Fruit fly (Drosophila melanogaster) whole organism, embryonic: ENCODE measurements around the gene CG5388.

ENCODE experiments used
- Abd-B ChIP-seq: fragments of 200-800 bp; sonication (Bioruptor generic); optimal IDR thresholded peaks from 2 replicates; lab custom pipeline; 2018; ENCODE audit warnings: missing biosample characterization, mild to moderate bottlenecking, missing genetic modification characterization, moderate library complexity
- B-H1 ChIP-seq: fragments of 200-800 bp; sonication (Bioruptor generic); IDR thresholded peaks from 3 replicates; pipeline ENCODE4 v1.3.6; 2022; ENCODE audit warnings: missing biosample characterization, missing genetic modification characterization
- CG10431 ChIP-seq: fragments of 200-800 bp; sonication (Bioruptor generic); optimal IDR thresholded peaks from 3 replicates; lab custom pipeline; 2018; ENCODE audit warnings: missing biosample characterization, mild to moderate bottlenecking, missing genetic modification characterization
- CG10462 ChIP-seq: fragments of 200-800 bp; sonication (Bioruptor generic); optimal IDR thresholded peaks from 2 replicates; lab custom pipeline; 2016; ENCODE audit warnings: missing biosample characterization, missing genetic modification characterization
- CG10565 ChIP-seq: fragments of 200-800 bp; sonication (Bioruptor generic); optimal IDR thresholded peaks from 3 replicates; lab custom pipeline; 2016; ENCODE audit warnings: missing biosample characterization, mild to moderate bottlenecking, missing genetic modification characterization
- CG16813 ChIP-seq: fragments of 200-800 bp; sonication (Bioruptor generic); IDR thresholded peaks from 3 replicates; pipeline ENCODE4 v1.3.6; 2022; ENCODE audit warnings: missing biosample characterization, missing genetic modification characterization; ENCODE audit not compliant: partially characterized antibody
- CG16863 ChIP-seq: fragments of 200-800 bp; sonication (Bioruptor generic); optimal IDR thresholded peaks from 3 replicates; lab custom pipeline; 2016; ENCODE audit warnings: missing biosample characterization, missing genetic modification characterization
- CG18599 ChIP-seq: fragments of 200-800 bp; sonication (Bioruptor generic); optimal IDR thresholded peaks from 3 replicates; lab custom pipeline; 2017; ENCODE audit warnings: missing biosample characterization, missing genetic modification characterization, mild to moderate bottlenecking, moderate library complexity, missing genetic modification reagents
- CG18619 ChIP-seq: fragments of 200-800 bp; sonication (Bioruptor generic); optimal IDR thresholded peaks from 3 replicates; lab custom pipeline; 2017; ENCODE audit warnings: missing biosample characterization, mild to moderate bottlenecking, missing genetic modification characterization
- CG2199 ChIP-seq: fragments of 200-800 bp; sonication (Bioruptor generic); IDR thresholded peaks from 3 replicates; pipeline ENCODE4 v1.3.6; 2022; ENCODE audit warnings: missing biosample characterization, missing genetic modification characterization
- CG2712 ChIP-seq: fragments of 200-800 bp; optimal IDR thresholded peaks from 3 replicates; lab custom pipeline; 2019; ENCODE audit warnings: missing biosample characterization, mild to moderate bottlenecking, missing genetic modification characterization, moderate library complexity
- CG2889 ChIP-seq: fragments of 200-800 bp; sonication (Bioruptor generic); IDR thresholded peaks from 3 replicates; pipeline ENCODE4 v1.3.6; 2022; ENCODE audit warnings: missing biosample characterization, missing genetic modification characterization
- CG4360 ChIP-seq: fragments of 200-800 bp; sonication (Bioruptor generic); IDR thresholded peaks from 2 replicates; pipeline ENCODE4 v1.3.6; 2022; ENCODE audit warnings: missing biosample characterization, missing genetic modification characterization
- CG4617 ChIP-seq: fragments of 200-800 bp; sonication (Bioruptor generic); optimal IDR thresholded peaks from 3 replicates; lab custom pipeline; 2016; ENCODE audit warnings: missing biosample characterization, missing genetic modification characterization, borderline replicate concordance
- CG5180 ChIP-seq: fragments of 200-800 bp; sonication (Bioruptor generic); optimal IDR thresholded peaks from 3 replicates; lab custom pipeline; 2017; ENCODE audit warnings: missing biosample characterization, missing genetic modification characterization, mild to moderate bottlenecking, moderate library complexity, missing genetic modification reagents
- CG6254 ChIP-seq: fragments of 200-800 bp; sonication (Bioruptor generic); optimal IDR thresholded peaks from 3 replicates; lab custom pipeline; 2017; ENCODE audit warnings: mild to moderate bottlenecking, missing biosample characterization, missing genetic modification reagents, missing genetic modification characterization
- CG6765 ChIP-seq: fragments of 200-800 bp; sonication (Bioruptor generic); optimal IDR thresholded peaks from 3 replicates; lab custom pipeline; 2017; ENCODE audit warnings: missing biosample characterization, mild to moderate bottlenecking, missing genetic modification characterization
- CG7357 ChIP-seq: fragments of 200-800 bp; sonication (Bioruptor generic); IDR thresholded peaks from 3 replicates; pipeline ENCODE4 v1.3.6; 2022; ENCODE audit warnings: missing biosample characterization, missing genetic modification characterization
- CG8359 ChIP-seq: fragments of 200-800 bp; sonication (Bioruptor generic); optimal IDR thresholded peaks from 2 replicates; lab custom pipeline; 2017; ENCODE audit warnings: missing biosample characterization, mild to moderate bottlenecking, missing genetic modification characterization, borderline replicate concordance
- CTCF ChIP-seq: fragments of 200-800 bp; sonication (Bioruptor generic); optimal IDR thresholded peaks from 2 replicates; lab custom pipeline; 2017; ENCODE audit warnings: missing biosample characterization, mild to moderate bottlenecking, missing genetic modification characterization, moderate library complexity
- Dad ChIP-seq: fragments of 200-800 bp; sonication (Bioruptor generic); optimal IDR thresholded peaks from 3 replicates; lab custom pipeline; 2016; ENCODE audit warnings: missing biosample characterization, missing genetic modification characterization
- Dek ChIP-seq: fragments of 200-800 bp; sonication (Bioruptor generic); optimal IDR thresholded peaks from 3 replicates; lab custom pipeline; 2019; ENCODE audit warnings: missing biosample characterization, mild to moderate bottlenecking, missing genetic modification characterization, moderate library complexity
- Fer1 ChIP-seq: fragments of 200-800 bp; sonication (Bioruptor generic); optimal IDR thresholded peaks from 2 replicates; lab custom pipeline; 2017; ENCODE audit warnings: missing biosample characterization, mild to moderate bottlenecking, missing genetic modification characterization
- Fer3 ChIP-seq: fragments of 200-800 bp; sonication (Bioruptor generic); optimal IDR thresholded peaks from 2 replicates; lab custom pipeline; 2018; ENCODE audit warnings: missing biosample characterization, mild to moderate bottlenecking, missing genetic modification characterization, moderate library complexity
- Gug ChIP-seq: fragments of 200-800 bp; sonication (Bioruptor generic); IDR thresholded peaks from 4 replicates; pipeline ENCODE4 v1.3.6; 2022; ENCODE audit warnings: missing biosample characterization, missing genetic modification characterization
- Hey ChIP-seq: fragments of 200-800 bp; sonication (Bioruptor generic); optimal IDR thresholded peaks from 3 replicates; lab custom pipeline; 2018; ENCODE audit warnings: missing biosample characterization, mild to moderate bottlenecking, missing genetic modification characterization
- Hr3 ChIP-seq: fragments of 200-800 bp; sonication (Bioruptor generic); optimal IDR thresholded peaks from 3 replicates; lab custom pipeline; 2016; ENCODE audit warnings: missing biosample characterization, missing genetic modification characterization
- Kr ChIP-seq: fragments of 200-800 bp; sonication (Bioruptor generic); optimal IDR thresholded peaks from 2 replicates; lab custom pipeline; 2017; ENCODE audit warnings: missing biosample characterization, mild to moderate bottlenecking, missing genetic modification characterization
- Mad ChIP-seq: fragments of 200-800 bp; sonication (Bioruptor generic); optimal IDR thresholded peaks from 2 replicates; lab custom pipeline; 2016; ENCODE audit warnings: missing biosample characterization, missing genetic modification characterization
- Nf-YC ChIP-seq: fragments of 200-800 bp; optimal IDR thresholded peaks from 3 replicates; lab custom pipeline; 2019; ENCODE audit warnings: missing biosample characterization, mild to moderate bottlenecking, missing genetic modification characterization, moderate library complexity
- Oli ChIP-seq: fragments of 200-800 bp; sonication (Bioruptor generic); optimal IDR thresholded peaks from 2 replicates; lab custom pipeline; 2018; ENCODE audit warnings: missing biosample characterization, mild to moderate bottlenecking, missing genetic modification characterization, moderate library complexity
- Opbp ChIP-seq: fragments of 200-800 bp; sonication (Bioruptor generic); IDR thresholded peaks from 3 replicates; pipeline ENCODE4 v1.3.6; 2022; ENCODE audit warnings: missing biosample characterization, missing genetic modification characterization; ENCODE audit not compliant: partially characterized antibody
- TFAM ChIP-seq: fragments of 200-800 bp; sonication (Bioruptor generic); optimal IDR thresholded peaks from 2 replicates; lab custom pipeline; 2017; ENCODE audit warnings: missing biosample characterization, missing genetic modification characterization, inconsistent platforms
- Tbp ChIP-seq: fragments of >200 bp; optimal IDR thresholded peaks from 2 replicates; lab custom pipeline; 2018; ENCODE audit warnings: missing biosample characterization, missing genetic modification characterization
- Trl ChIP-seq, 3 experiments: fragments of >200 bp in 2 of 3; fragments of 200-800 bp in 1 of 3; sonication (Bioruptor generic) in 1 of 3; optimal IDR thresholded peaks; 2 replicates in 1 of 3; 3 replicates in 2 of 3; lab custom pipeline; 2016 to 2017; ENCODE audit warnings: missing biosample characterization in 1 of 3, missing genetic modification characterization in 1 of 3
- al ChIP-seq: fragments of 200-800 bp; sonication (Bioruptor generic); IDR thresholded peaks from 2 replicates; pipeline ENCODE4 v1.3.6; 2022; ENCODE audit warnings: missing biosample characterization, missing genetic modification characterization
- crp ChIP-seq, 2 experiments: fragments of 200-800 bp; sonication (Bioruptor generic); optimal IDR thresholded peaks; 2 replicates in 1 of 2; 3 replicates in 1 of 2; lab custom pipeline; 2017; ENCODE audit warnings: missing biosample characterization in 2 of 2, missing genetic modification characterization in 2 of 2, mild to moderate bottlenecking in 1 of 2, moderate library complexity in 1 of 2
- dan ChIP-seq: fragments of 200-800 bp; sonication (Bioruptor generic); IDR thresholded peaks from 2 replicates; pipeline ENCODE4 v1.3.6; 2022; ENCODE audit warnings: missing biosample characterization, missing genetic modification characterization
- dati ChIP-seq: fragments of 200-800 bp; sonication (Bioruptor generic); IDR thresholded peaks from 2 replicates; pipeline ENCODE4 v1.3.6; 2022; ENCODE audit warnings: missing biosample characterization, missing genetic modification characterization
- fd96Cb ChIP-seq: fragments of 200-800 bp; sonication (Bioruptor generic); optimal IDR thresholded peaks from 2 replicates; lab custom pipeline; 2018; ENCODE audit warnings: missing biosample characterization, mild to moderate bottlenecking, missing genetic modification characterization, moderate library complexity
- klu ChIP-seq: fragments of 200-800 bp; sonication (Bioruptor generic); IDR thresholded peaks from 2 replicates; pipeline ENCODE4 v1.3.6; 2022; ENCODE audit warnings: missing biosample characterization, missing genetic modification characterization
- lab ChIP-seq: fragments of 200-800 bp; sonication (Bioruptor generic); optimal IDR thresholded peaks from 3 replicates; lab custom pipeline; 2017; ENCODE audit warnings: missing biosample characterization, missing genetic modification characterization, mild to moderate bottlenecking, moderate library complexity, missing genetic modification reagents
- onecut ChIP-seq: fragments of 200-800 bp; sonication (Bioruptor generic); IDR thresholded peaks from 2 replicates; pipeline ENCODE4 v1.3.6; 2022; ENCODE audit warnings: missing biosample characterization, missing genetic modification characterization
- psq ChIP-seq: fragments of 200-800 bp; sonication (Bioruptor generic); optimal IDR thresholded peaks from 2 replicates; lab custom pipeline; 2017; ENCODE audit warnings: missing biosample characterization, missing genetic modification characterization
- row ChIP-seq: fragments of 200-800 bp; sonication (Bioruptor generic); IDR thresholded peaks from 3 replicates; pipeline ENCODE4 v1.3.6; 2022; ENCODE audit warnings: missing biosample characterization, missing genetic modification characterization
- scrt ChIP-seq: fragments of 200-800 bp; sonication (Bioruptor generic); optimal IDR thresholded peaks from 2 replicates; lab custom pipeline; 2018; ENCODE audit warnings: missing biosample characterization, mild to moderate bottlenecking, missing genetic modification characterization, moderate library complexity
- tgo ChIP-seq: fragments of 200-800 bp; sonication (Bioruptor generic); IDR thresholded peaks from 3 replicates; pipeline ENCODE4 v1.3.6; 2022; ENCODE audit warnings: missing biosample characterization, missing genetic modification characterization
- wdn ChIP-seq: fragments of 200-800 bp; sonication (Bioruptor generic); IDR thresholded peaks from 2 replicates; pipeline ENCODE4 v1.3.6; 2022; ENCODE audit warnings: missing biosample characterization, missing genetic modification characterization
- yki ChIP-seq: fragments of >200 bp; optimal IDR thresholded peaks from 3 replicates; lab custom pipeline; 2018

The CG5388 gene

DNA sequence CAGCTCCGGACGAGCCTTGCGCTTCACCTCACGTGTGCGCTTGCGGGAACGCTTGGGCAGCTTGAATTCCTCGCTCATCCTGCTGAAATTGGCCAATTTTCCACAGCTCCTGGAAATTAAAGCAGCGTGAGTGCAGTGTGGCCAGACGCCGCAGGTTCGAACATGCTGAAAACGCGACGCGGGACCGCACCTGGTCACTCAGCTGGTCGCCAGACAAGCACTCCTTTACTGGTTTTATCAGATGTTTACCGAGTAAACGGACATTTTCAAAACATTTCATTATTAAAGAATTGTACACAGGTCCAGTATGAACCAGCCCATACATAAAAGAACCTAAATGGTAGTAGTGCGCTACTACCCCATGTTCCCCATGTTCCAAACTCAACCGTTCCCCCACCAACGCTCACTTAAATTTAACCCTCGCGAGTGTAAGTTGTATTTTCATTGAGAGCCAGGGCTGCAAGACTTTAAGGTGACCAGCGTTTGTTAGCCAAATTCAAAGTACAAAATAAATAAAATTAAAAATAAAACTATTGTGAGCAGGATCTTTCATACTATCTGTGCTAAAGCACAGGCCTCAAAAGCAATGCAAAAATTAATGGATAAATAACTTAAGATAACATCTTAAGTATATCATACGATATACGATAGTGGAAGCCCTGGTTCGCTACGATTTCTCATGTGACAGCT is 22.3 kb upstream of the CG5388 start, which contains the start of the genes JMJD6, CG7071 and Muted (continued):
- TF ChIP-seq tgo (GFP tag; lab: Robert Waterston, UW) (peak; percentile 87), CG18619 (GFP tag; lab: Kevin White, UChicago) (peak; percentile 83), CG18599 (peak; percentile 95), B-H1 (GFP tag; lab: Robert Waterston, UW) (peak; percentile 86), Mad (GFP tag; lab: Kevin White, UChicago) (peak; percentile 83), CG2889 (peak; percentile 90), row (peak; percentile 98), dan (GFP tag; lab: Robert Waterston, UW) (peak; percentile 71), Hr3 (GFP tag; lab: Kevin White, UChicago) (peak; percentile 92), Hey (tag; lab: Kevin White, UChicago) (peak; percentile 63), Fer3 (peak; percentile 93), Tbp (peak; percentile 42), Kr (GFP tag; lab: Kevin White, UChicago) (no peak), scrt (GFP tag; lab: Kevin White, UChicago) (peak; percentile 80), CG7357 (GFP tag; lab: Robert Waterston, UW) (peak; percentile 85), CG10565 (GFP tag; lab: Kevin White, UChicago) (peak; percentile 55), yki (lab: Kevin White, UChicago) (no peak), lab (GFP tag; lab: Kevin White, UChicago) (peak; percentile 95), Gug (peak; percentile 87), Oli (peak; percentile 82), TFAM (GFP tag; lab: Kevin White, UChicago) (no peak), Dad (GFP tag; lab: Kevin White, UChicago) (peak; percentile 74), CG2712 (peak; percentile 87), CG16863 (GFP tag; lab: Kevin White, UChicago) (peak; percentile 86), CTCF (GFP tag; lab: Kevin White, UChicago) (peak; percentile 18), CG2199 (GFP tag; lab: Robert Waterston, UW) (0 out of 3 replicates have a peak, but pooled peaks have one; percentile 62), fd96Cb (peak; percentile 79), crp (GFP tag; optimal IDR thresholded peaks at IDR 0.05; lab: Kevin White, UChicago) (peak; percentile 50 to 86), CG6254 (GFP tag; lab: Kevin White, UChicago) (peak; percentile 62), Dek (tag; lab: Kevin White, UChicago) (peak; percentile 91), CG6765 (GFP tag; lab: Kevin White, UChicago) (peak; percentile 81), CG5180 (peak; percentile 66), CG8359 (peak; percentile 44), CG10431 (GFP tag; lab: Kevin White, UChicago) (peak; percentile 77), psq (GFP tag; lab: Kevin White, UChicago) (peak; percentile 81), CG10462 (peak; percentile 79), onecut (GFP tag; lab: Robert Waterston, UW) (peak; percentile 72), al (GFP tag; lab: Robert Waterston, UW) (peak; percentile 92), CG4617 (GFP tag; lab: Kevin White, UChicago) (peak; percentile 80), klu (GFP tag; lab: Robert Waterston, UW) (peak; percentile 85), dati (GFP tag; lab: Robert Waterston, UW) (peak; percentile 87), Fer1 (GFP tag; lab: Kevin White, UChicago) (peak; percentile 92), Nf-YC (peak; percentile 78), Trl (optimal IDR thresholded peaks at IDR 0.05; lab: Kevin White, UChicago) (peak in 1 of 2 experiments; percentile 20), Trl (GFP tag; optimal IDR thresholded peaks at IDR 0.05; lab: Kevin White, UChicago) (peak; percentile 90), CG4360 (GFP tag; lab: Robert Waterston, UW) (peak; percentile 55; the same call in 1 of the 2 replicates), Abd-B (peak; percentile 92), CG16813 (GFP tag; lab: Robert Waterston, UW) (peak; percentile 74), Opbp (peak; percentile 60; the same call in 1 of the 3 replicates), wdn (GFP tag; lab: Robert Waterston, UW) (peak; percentile 84)
